Worm (Caenorhabditis elegans) whole organism, midembryonic: ENCODE measurements around the gene nrde-2.

Experiments
- klf-2 ChIP-seq: fragments of 200-800 bp; sonication (Bioruptor generic); conservative IDR thresholded peaks from 2 replicates; pipeline ENCODE4 v1.3.6; 2022; ENCODE audit warnings: missing genetic modification reagents, missing genetic modification characterization, missing compliant biosample characterization
- med-1 ChIP-seq: sonication (generic microtip); optimal IDR thresholded peaks from 2 replicates; lab custom pipeline; 2017; ENCODE audit warnings: missing genetic modification characterization, mild to moderate bottlenecking, missing compliant biosample characterization, antibody characterized with exemption, missing genetic modification reagents; ENCODE audit not compliant: insufficient read depth
- ref-1 ChIP-seq: fragments of 200-800 bp; sonication (Bioruptor generic); conservative IDR thresholded peaks from 2 replicates; pipeline ENCODE4 v1.3.6; 2022; ENCODE audit warnings: missing genetic modification reagents, missing genetic modification characterization, missing compliant biosample characterization
- tab-1 ChIP-seq: fragments of 200-800 bp; sonication (Bioruptor generic); IDR thresholded peaks from 2 replicates; pipeline ENCODE4 v1.3.6; 2022; ENCODE audit warnings: missing genetic modification characterization, missing compliant biosample characterization
- ztf-29 ChIP-seq: fragments of 200-800 bp; sonication (Bioruptor generic); IDR thresholded peaks from 2 replicates; pipeline ENCODE4 v1.3.6; 2022; ENCODE audit warnings: missing genetic modification reagents, missing genetic modification characterization, missing compliant biosample characterization

ce11 chrII:10294262-10294661 lies 46.8 kb upstream of the nrde-2 start:
- no peak for TF ChIP-seq med-1
- TF ChIP-seq tab-1 (GFP tag; lab: Robert Waterston, UW), result no peak
- no peak for TF ChIP-seq klf-2 (GFP tag; lab: Robert Waterston, UW)
- no peak for TF ChIP-seq ztf-29 (GFP tag; lab: Robert Waterston, UW)
- TF ChIP-seq ref-1 (GFP tag; lab: Robert Waterston, UW), result no peak
